Worm (Caenorhabditis elegans): Measurements from ENCODE around the gene F13E9.11.
A peak's percentile ranks its signal among the peaks of the same experiment; 100 is the strongest.

DNA sequence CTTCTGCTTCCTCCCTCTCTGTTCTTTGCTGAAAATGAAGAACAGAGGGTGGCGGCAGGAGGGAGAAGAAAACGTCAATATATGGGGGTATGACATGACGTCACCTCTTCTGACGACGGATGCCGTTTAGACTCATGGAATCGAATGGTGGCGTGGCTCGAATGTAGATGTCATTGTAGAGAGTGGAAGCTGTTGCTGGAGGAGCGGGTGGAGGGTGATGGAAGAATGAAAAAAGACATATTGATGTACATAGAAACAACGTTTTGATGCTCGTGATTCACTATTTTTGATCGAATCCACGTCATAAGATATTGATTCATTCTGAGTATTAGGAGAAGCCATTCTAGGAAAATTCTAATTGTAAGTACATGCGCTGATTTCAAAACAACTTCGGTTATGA lies 49.9 kb downstream of the F13E9.11 start:
- no peak for TF ChIP-seq med-1 (GFP tag; optimal IDR thresholded peaks at IDR 0.05; ENCODE audit: insufficient read depth)
- TF ChIP-seq flt-1 (GFP tag; IDR thresholded peaks at IDR 0.05): no peak
- TF ChIP-seq tab-1 (GFP tag; IDR thresholded peaks at IDR 0.05): no peak
- 0 out of 2 replicates have a peak, but pooled peaks have one; percentile 15 for TF ChIP-seq klf-2 (GFP tag; conservative IDR thresholded peaks at IDR 0.05)
- no peak for TF ChIP-seq ref-1 (GFP tag; conservative IDR thresholded peaks at IDR 0.05)
- TF ChIP-seq cog-1 (tag; optimal IDR thresholded peaks at IDR 0.05): no peak
- TF ChIP-seq T22C8.4 (GFP tag; IDR thresholded peaks at IDR 0.05): no peak
- no peak for TF ChIP-seq ztf-29 (GFP tag; IDR thresholded peaks at IDR 0.05)

All from whole organism, midembryonic.